Worm (Caenorhabditis elegans) whole organism, early embryonic: ENCODE measurements around the gene T23D5.3.
"Not testable (repeated sequence)": the region's sequence is repeated elsewhere in the genome, so short reads cannot be mapped to it uniquely, and the experiment has no call there.

Experiments
- ama-1 ChIP-seq: fragments of 150-350 bp; optimal IDR thresholded peaks from 2 replicates; lab custom pipeline; 2014
- ceh-13 ChIP-seq: fragments of 200-800 bp; sonication (Bioruptor generic); optimal IDR thresholded peaks from 2 replicates; lab custom pipeline; 2018; ENCODE audit warnings: mild to moderate bottlenecking, missing genetic modification characterization, missing compliant biosample characterization
- ceh-36 ChIP-seq: sonication (generic microtip); optimal IDR thresholded peaks from 2 replicates; lab custom pipeline; 2016; ENCODE audit warnings: missing genetic modification characterization, inconsistent platforms, missing compliant biosample characterization
- pes-1 ChIP-seq: fragments of 200-800 bp; sonication (Bioruptor generic); IDR thresholded peaks from 2 replicates; pipeline ENCODE4 v1.3.6; 2022; ENCODE audit warnings: missing genetic modification reagents, missing genetic modification characterization, missing compliant biosample characterization
- scrt-1 ChIP-seq: fragments of 200-800 bp; sonication (Bioruptor generic); IDR thresholded peaks from 2 replicates; pipeline ENCODE4 v1.3.6; 2022; ENCODE audit warnings: missing genetic modification characterization, missing compliant biosample characterization
- sea-1 ChIP-seq: fragments of 200-800 bp; sonication (Bioruptor generic); conservative IDR thresholded peaks from 2 replicates; pipeline ENCODE4 v1.3.6; 2022; ENCODE audit warnings: missing genetic modification characterization, missing compliant biosample characterization
- tbx-11 ChIP-seq: fragments of 200-800 bp; sonication (Bioruptor generic); IDR thresholded peaks from 2 replicates; pipeline ENCODE4 v1.3.6; 2022; ENCODE audit warnings: missing genetic modification characterization, missing compliant biosample characterization
- tbx-37 ChIP-seq: fragments of 200-800 bp; sonication (Bioruptor generic); conservative IDR thresholded peaks from 2 replicates; pipeline ENCODE4 v1.3.6; 2022; ENCODE audit warnings: missing genetic modification reagents, missing genetic modification characterization, missing compliant biosample characterization

DNA sequence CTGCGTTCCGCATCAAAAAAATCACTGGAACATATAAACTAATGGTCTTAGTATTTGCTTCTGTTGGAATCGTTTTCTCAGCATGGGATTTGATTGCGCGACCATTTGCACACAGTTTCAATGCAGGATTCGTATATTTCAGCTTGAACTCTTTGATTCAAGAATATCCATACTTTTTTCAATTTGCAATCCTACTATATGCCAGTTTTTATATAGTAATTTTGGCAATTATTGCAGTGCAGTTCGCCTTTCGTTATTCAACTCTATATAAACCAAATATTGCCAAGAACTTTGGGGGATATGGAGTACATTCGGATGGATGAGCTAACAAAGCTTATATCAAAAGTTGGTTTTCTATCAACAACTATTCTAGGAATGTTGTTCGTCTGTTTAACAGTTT is 19.5 kb upstream of the T23D5.3 start, which contains the start of gene str-5:
- TF ChIP-seq ceh-13 (GFP tag; lab: Kevin White, UChicago); ama-1 (lab: Kevin White, UChicago); scrt-1 (GFP tag; lab: Robert Waterston, UW); pes-1 (GFP tag; lab: Robert Waterston, UW); tbx-37 (GFP tag; lab: Robert Waterston, UW); tbx-11 (GFP tag; lab: Robert Waterston, UW); sea-1; ceh-36: not testable (repeated sequence)
